Fruit fly (Drosophila melanogaster) whole organism, embryonic: ENCODE data around the gene Kaz-m1.

Experiments
- Atf6 ChIP-seq: fragments of 200-800 bp; sonication (Bioruptor generic); IDR thresholded peaks from 2 replicates; pipeline ENCODE4 v1.3.6; 2022; ENCODE audit warnings: missing biosample characterization, missing genetic modification characterization
- Blimp-1 ChIP-seq: fragments of 200-800 bp; sonication (Bioruptor generic); optimal IDR thresholded peaks from 3 replicates; lab custom pipeline; 2018; ENCODE audit warnings: missing biosample characterization, missing genetic modification characterization, mild to moderate bottlenecking, moderate library complexity, missing genetic modification reagents
- CG10565 ChIP-seq: fragments of 200-800 bp; sonication (Bioruptor generic); optimal IDR thresholded peaks from 3 replicates; lab custom pipeline; 2016; ENCODE audit warnings: missing biosample characterization, mild to moderate bottlenecking, missing genetic modification characterization
- CG11695 ChIP-seq: fragments of 200-800 bp; sonication (Bioruptor generic); IDR thresholded peaks from 3 replicates; pipeline ENCODE4 v1.3.6; 2022; ENCODE audit warnings: missing biosample characterization, missing genetic modification characterization
- CG12769 ChIP-seq: fragments of 200-800 bp; sonication (Bioruptor generic); optimal IDR thresholded peaks from 2 replicates; lab custom pipeline; 2019; ENCODE audit warnings: missing biosample characterization, mild to moderate bottlenecking, missing genetic modification characterization, moderate library complexity
- CG13123 ChIP-seq: fragments of 200-800 bp; sonication (Bioruptor generic); optimal IDR thresholded peaks from 2 replicates; lab custom pipeline; 2016; ENCODE audit warnings: missing biosample characterization, missing genetic modification characterization
- CG13424 ChIP-seq: fragments of 200-800 bp; sonication (Bioruptor generic); optimal IDR thresholded peaks from 2 replicates; lab custom pipeline; 2019; ENCODE audit warnings: missing biosample characterization, mild to moderate bottlenecking, missing genetic modification characterization, moderate library complexity
- CG13775 ChIP-seq: fragments of 200-800 bp; sonication (Bioruptor generic); optimal IDR thresholded peaks from 3 replicates; lab custom pipeline; 2017; ENCODE audit warnings: missing biosample characterization, mild to moderate bottlenecking, missing genetic modification characterization
- CG15514 ChIP-seq: fragments of 200-800 bp; sonication (Bioruptor generic); optimal IDR thresholded peaks from 3 replicates; lab custom pipeline; 2017; ENCODE audit warnings: missing biosample characterization, missing genetic modification characterization, mild to moderate bottlenecking, moderate library complexity, missing genetic modification reagents
- CG15601 ChIP-seq: fragments of 200-800 bp; sonication (Bioruptor generic); optimal IDR thresholded peaks from 3 replicates; lab custom pipeline; 2019; ENCODE audit warnings: missing biosample characterization, mild to moderate bottlenecking, missing genetic modification characterization, moderate library complexity
- CG1647 ChIP-seq: fragments of 200-800 bp; sonication (Bioruptor generic); optimal IDR thresholded peaks from 3 replicates; lab custom pipeline; 2016; ENCODE audit warnings: missing biosample characterization, missing genetic modification characterization
- CG17568 ChIP-seq: fragments of 200-800 bp; sonication (Bioruptor generic); optimal IDR thresholded peaks from 2 replicates; lab custom pipeline; 2018; ENCODE audit warnings: missing biosample characterization, mild to moderate bottlenecking, missing genetic modification characterization, moderate library complexity
- CG3281 ChIP-seq: fragments of 200-800 bp; sonication (Bioruptor generic); optimal IDR thresholded peaks from 3 replicates; lab custom pipeline; 2017; ENCODE audit warnings: missing biosample characterization, mild to moderate bottlenecking, missing genetic modification characterization
- CG33213 ChIP-seq: fragments of 200-800 bp; sonication (Bioruptor generic); optimal IDR thresholded peaks from 3 replicates; lab custom pipeline; 2016; ENCODE audit warnings: missing biosample characterization, missing genetic modification characterization
- CG33557 ChIP-seq: fragments of 200-800 bp; sonication (Bioruptor generic); optimal IDR thresholded peaks from 2 replicates; lab custom pipeline; 2019; ENCODE audit warnings: missing biosample characterization, mild to moderate bottlenecking, missing genetic modification characterization, moderate library complexity
- CG34376 ChIP-seq: fragments of 200-800 bp; sonication (Bioruptor generic); optimal IDR thresholded peaks from 2 replicates; lab custom pipeline; 2018; ENCODE audit warnings: missing biosample characterization, mild to moderate bottlenecking, missing genetic modification characterization
- CG34422 ChIP-seq: fragments of 200-800 bp; sonication (Bioruptor generic); IDR thresholded peaks from 3 replicates; pipeline ENCODE4 v1.3.6; 2022; ENCODE audit warnings: missing biosample characterization, missing genetic modification characterization
- CG42726 ChIP-seq: fragments of 200-800 bp; sonication (Bioruptor generic); IDR thresholded peaks from 2 replicates; pipeline ENCODE4 v1.3.6; 2022; ENCODE audit warnings: missing biosample characterization, missing genetic modification characterization; ENCODE audit not compliant: partially characterized antibody
- CG4617 ChIP-seq: fragments of 200-800 bp; sonication (Bioruptor generic); optimal IDR thresholded peaks from 3 replicates; lab custom pipeline; 2016; ENCODE audit warnings: missing biosample characterization, missing genetic modification characterization, borderline replicate concordance
- CG6689 ChIP-seq: fragments of 200-800 bp; sonication (Bioruptor generic); IDR thresholded peaks from 2 replicates; pipeline ENCODE4 v1.3.6; 2022; ENCODE audit warnings: missing biosample characterization, missing genetic modification characterization
- CG6765 ChIP-seq: fragments of 200-800 bp; sonication (Bioruptor generic); optimal IDR thresholded peaks from 3 replicates; lab custom pipeline; 2017; ENCODE audit warnings: missing biosample characterization, mild to moderate bottlenecking, missing genetic modification characterization
- CG7963 ChIP-seq: fragments of 200-800 bp; sonication (Bioruptor generic); IDR thresholded peaks from 3 replicates; pipeline ENCODE4 v1.3.6; 2022; ENCODE audit warnings: missing biosample characterization, missing genetic modification characterization; ENCODE audit not compliant: partially characterized antibody
- CG9437 ChIP-seq: fragments of 200-800 bp; sonication (Bioruptor generic); optimal IDR thresholded peaks from 2 replicates; lab custom pipeline; 2018; ENCODE audit warnings: missing biosample characterization, mild to moderate bottlenecking, missing genetic modification characterization
- CHES-1-like ChIP-seq: fragments of 200-800 bp; sonication (Bioruptor generic); optimal IDR thresholded peaks from 2 replicates; lab custom pipeline; 2016; ENCODE audit warnings: missing biosample characterization, missing genetic modification characterization
- E2f1 ChIP-seq: fragments of 200-800 bp; sonication (Bioruptor generic); IDR thresholded peaks from 2 replicates; pipeline ENCODE4 v1.3.6; 2022; ENCODE audit warnings: missing biosample characterization, missing genetic modification characterization
- Elba2 ChIP-seq: fragments of 200-800 bp; sonication (Bioruptor generic); optimal IDR thresholded peaks from 3 replicates; lab custom pipeline; 2016; ENCODE audit warnings: missing biosample characterization, missing genetic modification characterization
- HLH4C ChIP-seq: fragments of 200-800 bp; sonication (Bioruptor generic); IDR thresholded peaks from 3 replicates; pipeline ENCODE4 v1.3.6; 2022; ENCODE audit warnings: missing biosample characterization, missing genetic modification characterization; ENCODE audit not compliant: partially characterized antibody
- Hand ChIP-seq: fragments of 200-800 bp; sonication (Bioruptor generic); optimal IDR thresholded peaks from 2 replicates; lab custom pipeline; 2017; ENCODE audit warnings: mild to moderate bottlenecking, missing biosample characterization, missing genetic modification reagents, missing genetic modification characterization
- Hr3 ChIP-seq: fragments of 200-800 bp; sonication (Bioruptor generic); optimal IDR thresholded peaks from 3 replicates; lab custom pipeline; 2016; ENCODE audit warnings: missing biosample characterization, missing genetic modification characterization
- Hr78 ChIP-seq, 2 experiments: fragments of 200-800 bp in 1 of 2; fragments of >200 bp in 1 of 2; sonication (Bioruptor generic) in 1 of 2; optimal IDR thresholded peaks; 2 replicates each; lab custom pipeline; 2017 to 2019; ENCODE audit warnings: missing biosample characterization in 2 of 2, missing genetic modification characterization in 2 of 2, mild to moderate bottlenecking in 1 of 2, moderate library complexity in 1 of 2
- NfI ChIP-seq: fragments of 200-800 bp; sonication (Bioruptor generic); optimal IDR thresholded peaks from 3 replicates; lab custom pipeline; 2018; ENCODE audit warnings: missing biosample characterization, mild to moderate bottlenecking, missing genetic modification characterization, moderate library complexity
- Sox100B ChIP-seq: fragments of 200-800 bp; sonication (Bioruptor generic); optimal IDR thresholded peaks from 3 replicates; lab custom pipeline; 2018; ENCODE audit warnings: missing biosample characterization, mild to moderate bottlenecking, missing genetic modification characterization
- Sry-β ChIP-seq: fragments of 200-800 bp; sonication (Bioruptor generic); optimal IDR thresholded peaks from 2 replicates; lab custom pipeline; 2018; ENCODE audit warnings: missing biosample characterization, mild to moderate bottlenecking, missing genetic modification characterization, moderate library complexity
- Xbp1 ChIP-seq: fragments of 200-800 bp; sonication (Bioruptor generic); optimal IDR thresholded peaks from 3 replicates; lab custom pipeline; 2016; ENCODE audit warnings: missing biosample characterization, mild to moderate bottlenecking, missing genetic modification characterization
- abd-A ChIP-seq: fragments of 200-800 bp; sonication (Bioruptor generic); optimal IDR thresholded peaks from 3 replicates; lab custom pipeline; 2019; ENCODE audit warnings: missing biosample characterization, mild to moderate bottlenecking, missing genetic modification characterization, moderate library complexity
- crol ChIP-seq: fragments of 200-800 bp; sonication (Bioruptor generic); IDR thresholded peaks from 2 replicates; pipeline ENCODE4 v1.3.6; 2022; ENCODE audit warnings: missing biosample characterization, missing genetic modification characterization
- ems ChIP-seq: fragments of 200-800 bp; sonication (Bioruptor generic); optimal IDR thresholded peaks from 3 replicates; lab custom pipeline; 2016; ENCODE audit warnings: missing biosample characterization, missing genetic modification characterization
- fru ChIP-seq: fragments of >200 bp; optimal IDR thresholded peaks from 2 replicates; lab custom pipeline; 2017
- gem ChIP-seq: fragments of 200-800 bp; sonication (Bioruptor generic); optimal IDR thresholded peaks from 2 replicates; lab custom pipeline; 2019; ENCODE audit warnings: missing biosample characterization, mild to moderate bottlenecking, missing genetic modification characterization, moderate library complexity
- pan ChIP-seq, 4 experiments: fragments of >200 bp in 3 of 4; fragments of 200-800 bp in 1 of 4; sonication (Bioruptor generic) in 1 of 4; optimal IDR thresholded peaks in 3 of 4; IDR thresholded peaks in 1 of 4; 2 replicates each; pipeline versions ENCODE4 v1.3.6 to Lab custom; 2017 to 2022; ENCODE audit warnings: missing biosample characterization in 2 of 4, missing genetic modification characterization in 2 of 4, mixed read lengths in 1 of 4
- psq ChIP-seq: fragments of 200-800 bp; sonication (Bioruptor generic); optimal IDR thresholded peaks from 2 replicates; lab custom pipeline; 2017; ENCODE audit warnings: missing biosample characterization, missing genetic modification characterization
- salm ChIP-seq: fragments of 200-800 bp; sonication (Bioruptor generic); optimal IDR thresholded peaks from 2 replicates; lab custom pipeline; 2018; ENCODE audit warnings: missing biosample characterization, mild to moderate bottlenecking, missing genetic modification characterization
- sima ChIP-seq: fragments of 200-800 bp; sonication (Bioruptor generic); optimal IDR thresholded peaks from 2 replicates; lab custom pipeline; 2016; ENCODE audit warnings: missing biosample characterization, missing genetic modification characterization
- so ChIP-seq: fragments of 200-800 bp; sonication (Bioruptor generic); IDR thresholded peaks from 3 replicates; pipeline ENCODE4 v1.3.6; 2022; ENCODE audit warnings: missing biosample characterization, missing genetic modification characterization
- sqz ChIP-seq: fragments of 200-800 bp; sonication (Bioruptor generic); optimal IDR thresholded peaks from 3 replicates; lab custom pipeline; 2018; ENCODE audit warnings: missing biosample characterization, mild to moderate bottlenecking, missing genetic modification characterization
- stc ChIP-seq: fragments of 200-800 bp; sonication (Bioruptor generic); IDR thresholded peaks from 2 replicates; pipeline ENCODE4 v1.3.6; 2022; ENCODE audit warnings: missing biosample characterization, missing genetic modification characterization
- twi ChIP-seq: fragments of 200-800 bp; optimal IDR thresholded peaks from 2 replicates; lab custom pipeline; 2019; ENCODE audit warnings: missing biosample characterization, mild to moderate bottlenecking, missing genetic modification characterization, moderate library complexity
- zen ChIP-seq: fragments of 200-800 bp; sonication (Bioruptor generic); optimal IDR thresholded peaks from 3 replicates; lab custom pipeline; 2018; ENCODE audit warnings: missing biosample characterization, mild to moderate bottlenecking, missing genetic modification characterization, moderate library complexity

Gene Kaz-m1

dm6 chr3R:25997068-25997714, 17.3 kb upstream of the Kaz-m1 start (continued):
- TF ChIP-seq zen (tag; lab: Kevin White, UChicago), result peak; percentile 96
- no peak for TF ChIP-seq crol (GFP tag; lab: Robert Waterston, UW)
- peak; percentile 38 for TF ChIP-seq Sry-β
- no peak for TF ChIP-seq CG12769 (tag; lab: Kevin White, UChicago)
- TF ChIP-seq CG42726, result no peak
- TF ChIP-seq abd-A (tag; lab: Kevin White, UChicago), result no peak
- TF ChIP-seq CG13775 (GFP tag; lab: Kevin White, UChicago), result peak; percentile 92
- TF ChIP-seq HLH4C (GFP tag; lab: Robert Waterston, UW), result no peak
- TF ChIP-seq CG7963, result 0 out of 3 replicates have a peak, but pooled peaks have one; percentile 22
- peak; percentile 53 for TF ChIP-seq psq (GFP tag; lab: Kevin White, UChicago)
- peak; percentile 89 for TF ChIP-seq CG15601 (tag; lab: Kevin White, UChicago)
- 0 out of 3 replicates have a peak, but pooled peaks have one; percentile 38 for TF ChIP-seq so
- TF ChIP-seq sima, result no peak
- peak; percentile 86 for TF ChIP-seq twi (tag; lab: Kevin White, UChicago)
- no peak for TF ChIP-seq Atf6 (GFP tag; lab: Robert Waterston, UW)
- no peak for TF ChIP-seq fru (lab: Kevin White, UChicago)
- no peak for TF ChIP-seq CHES-1-like (GFP tag; lab: Kevin White, UChicago)
- no peak for TF ChIP-seq CG33213 (GFP tag; lab: Kevin White, UChicago)
- TF ChIP-seq CG10565, result peak; percentile 30
- peak in 1 of 2 experiments; percentile 34 for TF ChIP-seq Hr78 (GFP tag; optimal IDR thresholded peaks at IDR 0.05; lab: Kevin White, UChicago)
- TF ChIP-seq salm (tag; lab: Kevin White, UChicago), result peak; percentile 54
- peak; percentile 92 for TF ChIP-seq gem
- no peak for TF ChIP-seq Hand (GFP tag; lab: Kevin White, UChicago)
- TF ChIP-seq CG9437 (GFP tag; lab: Kevin White, UChicago), result peak; percentile 71
- TF ChIP-seq stc (GFP tag; lab: Robert Waterston, UW), result no peak
- TF ChIP-seq E2f1 (GFP tag; lab: Robert Waterston, UW), result peak; percentile 56; the same call in 1 of the 2 replicates
- no peak for TF ChIP-seq CG6765 (GFP tag; lab: Kevin White, UChicago)
- TF ChIP-seq ems (GFP tag; lab: Kevin White, UChicago), result no peak
- no peak for TF ChIP-seq CG34376
- peak; percentile 74 for TF ChIP-seq Xbp1
- TF ChIP-seq CG34422 (GFP tag; lab: Robert Waterston, UW), result peak; percentile 33; the same call in 1 of the 3 replicates
- peak; percentile 87 for TF ChIP-seq Blimp-1 (GFP tag; lab: Kevin White, UChicago)
- TF ChIP-seq CG4617 (GFP tag; lab: Kevin White, UChicago), result peak; percentile 18
- TF ChIP-seq Sox100B (GFP tag; lab: Kevin White, UChicago), result peak; percentile 89
- TF ChIP-seq pan (optimal IDR thresholded peaks at IDR 0.05; lab: Kevin White, UChicago), result no peak
- peak in 1 of 2 experiments; percentile 4 for TF ChIP-seq pan (GFP tag; optimal IDR thresholded peaks at IDR 0.05 in 1 of 2, IDR thresholded peaks at IDR 0.05 in 1 of 2)
- TF ChIP-seq CG33557 (GFP tag; lab: Kevin White, UChicago), result peak; percentile 98
- peak; percentile 86 for TF ChIP-seq sqz
- peak; percentile 67 for TF ChIP-seq Elba2
- peak; percentile 89 for TF ChIP-seq CG13424 (tag; lab: Kevin White, UChicago)
- TF ChIP-seq CG3281 (GFP tag; lab: Kevin White, UChicago), result no peak
- TF ChIP-seq NfI (GFP tag; lab: Kevin White, UChicago), result peak; percentile 54
- TF ChIP-seq CG6689 (GFP tag; lab: Robert Waterston, UW), result peak; percentile 84
- TF ChIP-seq CG13123 (GFP tag; lab: Kevin White, UChicago), result peak; percentile 68
- peak; percentile 34 for TF ChIP-seq CG17568 (GFP tag; lab: Kevin White, UChicago)
- TF ChIP-seq CG11695 (GFP tag; lab: Robert Waterston, UW), result peak; percentile 71
- peak; percentile 77 for TF ChIP-seq Hr3 (GFP tag; lab: Kevin White, UChicago)
- TF ChIP-seq CG1647 (GFP tag; lab: Kevin White, UChicago), result no peak
- TF ChIP-seq CG15514, result no peak
